Worm (Caenorhabditis elegans) whole organism, midembryonic: ENCODE results near the gene F15G9.5.

ENCODE experiments used
- T22C8.4 ChIP-seq: fragments of 200-800 bp; sonication (Bioruptor generic); IDR thresholded peaks from 2 replicates; pipeline ENCODE4 v1.3.6; 2022; ENCODE audit warnings: missing genetic modification characterization, missing compliant biosample characterization
- cog-1 ChIP-seq: sonication (generic microtip); optimal IDR thresholded peaks from 2 replicates; lab custom pipeline; 2016; ENCODE audit warnings: missing genetic modification characterization, missing compliant biosample characterization
- flt-1 ChIP-seq: fragments of 200-800 bp; sonication (Bioruptor generic); IDR thresholded peaks from 2 replicates; pipeline ENCODE4 v1.3.6; 2022; ENCODE audit warnings: missing genetic modification characterization, missing compliant biosample characterization
- klf-2 ChIP-seq: fragments of 200-800 bp; sonication (Bioruptor generic); conservative IDR thresholded peaks from 2 replicates; pipeline ENCODE4 v1.3.6; 2022; ENCODE audit warnings: missing genetic modification reagents, missing genetic modification characterization, missing compliant biosample characterization
- med-1 ChIP-seq: sonication (generic microtip); optimal IDR thresholded peaks from 2 replicates; lab custom pipeline; 2017; ENCODE audit warnings: missing genetic modification characterization, mild to moderate bottlenecking, missing compliant biosample characterization, antibody characterized with exemption, missing genetic modification reagents; ENCODE audit not compliant: insufficient read depth
- ref-1 ChIP-seq: fragments of 200-800 bp; sonication (Bioruptor generic); conservative IDR thresholded peaks from 2 replicates; pipeline ENCODE4 v1.3.6; 2022; ENCODE audit warnings: missing genetic modification reagents, missing genetic modification characterization, missing compliant biosample characterization
- ztf-29 ChIP-seq: fragments of 200-800 bp; sonication (Bioruptor generic); IDR thresholded peaks from 2 replicates; pipeline ENCODE4 v1.3.6; 2022; ENCODE audit warnings: missing genetic modification reagents, missing genetic modification characterization, missing compliant biosample characterization

DNA sequence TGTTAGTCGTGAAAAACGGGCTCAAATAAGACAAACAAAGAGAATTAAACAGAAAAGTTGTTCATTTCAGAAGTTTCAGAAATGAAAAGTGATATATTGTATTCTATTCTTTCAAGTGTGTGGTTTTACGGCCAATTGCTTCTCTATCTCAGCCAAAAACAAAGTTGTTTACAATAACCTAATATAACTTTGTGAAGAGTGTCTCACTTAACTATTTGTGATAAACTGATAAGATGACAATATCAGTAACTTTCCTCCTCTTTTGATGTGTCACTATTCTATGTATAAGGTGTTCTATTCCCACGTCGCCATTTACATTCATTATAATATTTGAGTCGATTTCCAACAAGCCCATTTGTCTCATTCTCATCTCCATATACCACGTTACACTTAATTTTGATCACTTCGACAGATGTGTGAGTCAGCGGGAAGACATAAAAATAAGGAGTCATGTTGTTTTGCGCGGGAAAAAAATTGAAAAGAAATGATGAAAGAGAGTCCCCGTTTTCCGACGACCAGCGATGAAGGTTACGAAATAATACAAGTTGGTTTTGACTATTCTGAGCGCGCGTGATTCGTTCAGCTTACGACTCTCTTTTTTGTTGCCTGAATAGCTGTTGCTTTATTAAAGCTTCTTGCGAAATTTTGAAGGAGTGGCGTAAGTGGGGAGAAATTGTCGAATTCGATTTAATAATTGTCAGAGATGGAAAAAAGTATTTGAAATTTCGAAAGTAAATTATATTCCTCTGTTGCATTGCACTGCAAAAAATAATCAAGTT lies 32.2 kb downstream of the F15G9.5 start:
- TF ChIP-seq med-1: no peak
- TF ChIP-seq cog-1: no peak
- TF ChIP-seq klf-2: no peak
- no peak for TF ChIP-seq flt-1 (GFP tag; lab: Robert Waterston, UW)
- TF ChIP-seq T22C8.4 (GFP tag; lab: Robert Waterston, UW): no peak
- TF ChIP-seq ref-1 (GFP tag; lab: Robert Waterston, UW): no peak
- no peak for TF ChIP-seq ztf-29
